In the genomic region with DNA sequence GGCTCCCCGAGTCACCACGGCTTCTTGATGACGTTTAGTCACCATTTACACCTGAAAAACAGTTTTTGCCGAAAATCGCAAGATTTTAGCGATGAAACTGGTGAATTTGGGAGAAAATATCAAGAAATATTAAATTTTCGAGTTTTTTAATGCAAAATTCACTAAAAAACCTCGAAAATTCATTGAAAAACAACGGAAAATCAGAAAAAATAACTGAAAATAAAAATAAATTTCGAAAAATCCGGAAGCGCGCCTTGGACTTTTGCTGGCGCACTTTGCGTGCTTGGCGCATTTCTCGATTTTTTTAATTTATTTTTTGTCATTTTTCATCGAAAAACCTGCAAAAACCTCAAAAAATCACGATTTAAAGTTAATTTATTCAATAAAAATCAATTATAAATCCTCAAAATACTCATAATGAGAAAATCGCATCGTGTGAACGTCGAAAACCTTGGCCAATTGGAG, we compare ENCODE assay signal across 3 worm cellular contexts.
TF ChIP-seq lines count a peak whose summit lies in the region.

Gene emb-4, minus strand, starts transcription at position 51 of the 465 bp plus-strand sequence.

TF ChIP-seq in whole organism, L1 larva, 84 proteins besides CTCF, POLR2A, EP300 and RAD21 (continued from another document and continues in another):
- TF ChIP-seq nhr-11 (tag; optimal IDR thresholded peaks at IDR 0.05; lab: Kevin White, UChicago), result no peak
- TF ChIP-seq swsn-7 (tag; optimal IDR thresholded peaks at IDR 0.05; lab: Kevin White, UChicago), result peak; percentile 69
- no peak for TF ChIP-seq egl-13 (tag; optimal IDR thresholded peaks at IDR 0.05; lab: Kevin White, UChicago)
- no peak for TF ChIP-seq elt-2 (tag; optimal IDR thresholded peaks at IDR 0.05; lab: Kevin White, UChicago)
- TF ChIP-seq hlh-4 (tag; optimal IDR thresholded peaks at IDR 0.05; lab: Kevin White, UChicago), result no peak
- no peak for TF ChIP-seq efl-3 (GFP tag; optimal IDR thresholded peaks at IDR 0.05; lab: Kevin White, UChicago)
- TF ChIP-seq sox-4 (tag; optimal IDR thresholded peaks at IDR 0.05; lab: Kevin White, UChicago), result peak; percentile 21
- TF ChIP-seq lin-13 (GFP tag; optimal IDR thresholded peaks at IDR 0.05; lab: Kevin White, UChicago), result no peak
- no peak for TF ChIP-seq Y116A8C.19 (tag; optimal IDR thresholded peaks at IDR 0.05; lab: Kevin White, UChicago; ENCODE audit: borderline replicate concordance)
- TF ChIP-seq blmp-1 (tag; optimal IDR thresholded peaks at IDR 0.05; lab: Kevin White, UChicago), result peak; percentile 26
- TF ChIP-seq nhr-12 (tag; optimal IDR thresholded peaks at IDR 0.05; lab: Kevin White, UChicago), result no peak
- peak; percentile 37 to 69 (median 65) for TF ChIP-seq ceh-82 (tag; optimal IDR thresholded peaks at IDR 0.05; lab: Kevin White, UChicago)
- no peak for TF ChIP-seq unc-62 (GFP tag; optimal IDR thresholded peaks at IDR 0.05; lab: Kevin White, UChicago)
- no peak for TF ChIP-seq ama-1 (optimal IDR thresholded peaks at IDR 0.05; lab: Kevin White, UChicago)
- TF ChIP-seq nhr-90 (tag; optimal IDR thresholded peaks at IDR 0.05; lab: Kevin White, UChicago; ENCODE audit: poor library complexity), result peak; percentile 31
- no peak for TF ChIP-seq vab-15 (tag; optimal IDR thresholded peaks at IDR 0.05; lab: Kevin White, UChicago)
- TF ChIP-seq lin-35 (GFP tag; optimal IDR thresholded peaks at IDR 0.05; lab: Kevin White, UChicago), result peak; percentile 57 to 61
- peak in 2 of 6 experiments; percentile 5 to 9 for TF ChIP-seq elt-3 (tag; optimal IDR thresholded peaks at IDR 0.05; lab: Kevin White, UChicago)
- peak; percentile 58 for TF ChIP-seq irx-1 (tag; optimal IDR thresholded peaks at IDR 0.05; lab: Kevin White, UChicago)
- no peak for TF ChIP-seq sptf-1 (tag; optimal IDR thresholded peaks at IDR 0.05; lab: Kevin White, UChicago)
- no peak for TF ChIP-seq ceh-8 (GFP tag; optimal IDR thresholded peaks at IDR 0.05; lab: Kevin White, UChicago)
- no peak for TF ChIP-seq nhr-71 (tag; optimal IDR thresholded peaks at IDR 0.05; lab: Kevin White, UChicago)
- TF ChIP-seq nhr-20 (tag; optimal IDR thresholded peaks at IDR 0.05; lab: Kevin White, UChicago), result peak; percentile 65
- no peak for TF ChIP-seq mef-2 (tag; optimal IDR thresholded peaks at IDR 0.05; lab: Kevin White, UChicago)
- TF ChIP-seq nhr-47 (tag; optimal IDR thresholded peaks at IDR 0.05; lab: Kevin White, UChicago), result peak; percentile 76
- TF ChIP-seq lir-3 (tag; optimal IDR thresholded peaks at IDR 0.05; lab: Kevin White, UChicago; ENCODE audit: poor library complexity), result no peak
- peak; percentile 3 for TF ChIP-seq aly-2 (tag; optimal IDR thresholded peaks at IDR 0.05; lab: Kevin White, UChicago)
- no peak for TF ChIP-seq mdl-1 (tag; optimal IDR thresholded peaks at IDR 0.05; lab: Kevin White, UChicago)
- TF ChIP-seq fkh-8 (tag; optimal IDR thresholded peaks at IDR 0.05; lab: Kevin White, UChicago), result peak; percentile 41
- no peak for TF ChIP-seq grh-1 (GFP tag; IDR thresholded peaks at IDR 0.05; lab: Robert Waterston, UW)
- no peak for TF ChIP-seq sup-37 (GFP tag; optimal IDR thresholded peaks at IDR 0.05; lab: Kevin White, UChicago)
- peak; percentile 15 for TF ChIP-seq unc-130 (tag; optimal IDR thresholded peaks at IDR 0.05; lab: Kevin White, UChicago)
- peak in 1 of 2 experiments; percentile 35 for TF ChIP-seq ztf-11 (tag; optimal IDR thresholded peaks at IDR 0.05; lab: Kevin White, UChicago)
- TF ChIP-seq C16A3.4 (tag; optimal IDR thresholded peaks at IDR 0.05; lab: Kevin White, UChicago), result peak; percentile 17
- peak; percentile 30 to 65 for TF ChIP-seq efl-1 (optimal IDR thresholded peaks at IDR 0.05; lab: Kevin White, UChicago)
- peak; percentile 74 to 96 for TF ChIP-seq efl-1 (GFP tag; optimal IDR thresholded peaks at IDR 0.05 in 1 of 2; lab: Kevin White, UChicago)
- peak; percentile 55 for TF ChIP-seq skn-1 (tag; optimal IDR thresholded peaks at IDR 0.05; lab: Kevin White, UChicago)
- no peak for TF ChIP-seq ces-1 (GFP tag; optimal IDR thresholded peaks at IDR 0.05; lab: Kevin White, UChicago)
- TF ChIP-seq lin-39 (tag; optimal IDR thresholded peaks at IDR 0.05; lab: Kevin White, UChicago), result peak; percentile 31
- no peak for TF ChIP-seq ceh-88 (GFP tag; IDR thresholded peaks at IDR 0.05; lab: Robert Waterston, UW)
- no peak for TF ChIP-seq lin-14 (GFP tag; optimal IDR thresholded peaks at IDR 0.05; lab: Kevin White, UChicago)
- TF ChIP-seq tbx-2 (tag; optimal IDR thresholded peaks at IDR 0.05; lab: Kevin White, UChicago), result peak; percentile 64

TF ChIP-seq in whole organism, L3 larva, 47 proteins besides CTCF, POLR2A, EP300 and RAD21 (continued from another document):
- no peak for TF ChIP-seq ceh-9 (tag; optimal IDR thresholded peaks at IDR 0.05; lab: Kevin White, UChicago)
- TF ChIP-seq nhr-12 (tag; optimal IDR thresholded peaks at IDR 0.05; lab: Kevin White, UChicago), result no peak
TF ChIP-seq in whole organism, L3 larva: peak in this region for 8.

TF ChIP-seq in whole organism, L4 larva, 104 proteins besides CTCF, POLR2A, EP300 and RAD21 (continued from another document):
- TF ChIP-seq Y105C5A.15 (GFP tag; IDR thresholded peaks at IDR 0.05; lab: Robert Waterston, UW) (no peak), aha-1 (tag; lab: Kevin White, UChicago) (peak; percentile 13), hif-1 (tag; optimal IDR thresholded peaks at IDR 0.05; lab: Kevin White, UChicago) (no peak), T20F7.1 (GFP tag; optimal IDR thresholded peaks at IDR 0.05; lab: Kevin White, UChicago) (no peak), zfp-2 (tag; optimal IDR thresholded peaks at IDR 0.05; lab: Kevin White, UChicago) (no peak), snpc-1.2 (GFP tag; IDR thresholded peaks at IDR 0.05; lab: Robert Waterston, UW) (no peak), hlh-11 (tag; optimal IDR thresholded peaks at IDR 0.05; lab: Kevin White, UChicago) (peak; percentile 9), ztf-7 (tag; optimal IDR thresholded peaks at IDR 0.05; lab: Kevin White, UChicago) (no peak), set-16 (GFP tag; IDR thresholded peaks at IDR 0.05; lab: Robert Waterston, UW) (no peak), egl-43 (GFP tag; IDR thresholded peaks at IDR 0.05; lab: Robert Waterston, UW) (no peak), spr-3 (GFP tag; optimal IDR thresholded peaks at IDR 0.05; lab: Kevin White, UChicago) (no peak), lin-1 (GFP tag; IDR thresholded peaks at IDR 0.05; lab: Robert Waterston, UW) (no peak), daf-8 (GFP tag; IDR thresholded peaks at IDR 0.05; lab: Robert Waterston, UW) (no peak), nhr-76 (tag; optimal IDR thresholded peaks at IDR 0.05; lab: Kevin White, UChicago) (no peak), nhr-48 (tag; optimal IDR thresholded peaks at IDR 0.05; lab: Kevin White, UChicago) (no peak), madf-5 (GFP tag; IDR thresholded peaks at IDR 0.05; lab: Robert Waterston, UW) (no peak), unc-62 (GFP tag; optimal IDR thresholded peaks at IDR 0.05 in 1 of 2; lab: Kevin White, UChicago) (peak in 1 of 2 experiments; percentile 44), unc-62 (tag; optimal IDR thresholded peaks at IDR 0.05; lab: Kevin White, UChicago) (no peak), zip-2 (tag; optimal IDR thresholded peaks at IDR 0.05; lab: Kevin White, UChicago) (no peak), spr-1 (tag; optimal IDR thresholded peaks at IDR 0.05; lab: Kevin White, UChicago) (no peak), lin-29 (GFP tag; IDR thresholded peaks at IDR 0.05; lab: Robert Waterston, UW) (no peak), mdl-1 (tag; optimal IDR thresholded peaks at IDR 0.05; lab: Kevin White, UChicago) (no peak), dpl-1 (GFP tag; optimal IDR thresholded peaks at IDR 0.05; lab: Kevin White, UChicago) (peak; percentile 72), snpc-4 (tag; optimal IDR thresholded peaks at IDR 0.05; lab: Kevin White, UChicago) (no peak), mes-2 (tag; optimal IDR thresholded peaks at IDR 0.05; lab: Kevin White, UChicago; ENCODE audit: poor library complexity, severe bottlenecking) (peak; percentile 71), lin-39 (tag; optimal IDR thresholded peaks at IDR 0.05; lab: Kevin White, UChicago) (no peak), ama-1 (optimal IDR thresholded peaks at IDR 0.05; lab: Kevin White, UChicago) (peak; percentile 47), lir-3 (tag; optimal IDR thresholded peaks at IDR 0.05; lab: Kevin White, UChicago) (no peak), vab-7 (GFP tag; IDR thresholded peaks at IDR 0.05; lab: Robert Waterston, UW) (no peak), daf-19 (GFP tag; conservative IDR thresholded peaks at IDR 0.05; lab: Robert Waterston, UW) (no peak), F10B5.3 (tag; optimal IDR thresholded peaks at IDR 0.05; lab: Kevin White, UChicago) (no peak), pha-4 (GFP tag; IDR thresholded peaks at IDR 0.05; lab: Robert Waterston, UW) (no peak), pha-4 (tag; optimal IDR thresholded peaks at IDR 0.05; lab: Kevin White, UChicago) (no peak), ceh-32 (tag; optimal IDR thresholded peaks at IDR 0.05; lab: Kevin White, UChicago; ENCODE audit: poor library complexity) (no peak), rbr-2 (tag; optimal IDR thresholded peaks at IDR 0.05; lab: Kevin White, UChicago) (peak; percentile 22), F49E8.2 (tag; optimal IDR thresholded peaks at IDR 0.05; lab: Kevin White, UChicago; ENCODE audit: borderline replicate concordance) (no peak), gei-8 (GFP tag; optimal IDR thresholded peaks at IDR 0.05; lab: Kevin White, UChicago) (no peak), mep-1 (tag; optimal IDR thresholded peaks at IDR 0.05; lab: Kevin White, UChicago) (peak; percentile 43), dve-1 (tag; optimal IDR thresholded peaks at IDR 0.05; lab: Kevin White, UChicago; ENCODE audit: insufficient read depth) (peak; percentile 37), F37D6.2 (tag; optimal IDR thresholded peaks at IDR 0.05; lab: Kevin White, UChicago) (no peak), aly-2 (tag; optimal IDR thresholded peaks at IDR 0.05; lab: Kevin White, UChicago) (no peak), fos-1 (tag; optimal IDR thresholded peaks at IDR 0.05; lab: Kevin White, UChicago) (no peak), mxl-2 (GFP tag; conservative IDR thresholded peaks at IDR 0.05; lab: Robert Waterston, UW) (no peak), jun-1 (tag; optimal IDR thresholded peaks at IDR 0.05; lab: Kevin White, UChicago) (no peak), pqm-1 (tag; optimal IDR thresholded peaks at IDR 0.05; lab: Kevin White, UChicago) (no peak), ZK546.5 (tag; optimal IDR thresholded peaks at IDR 0.05; lab: Kevin White, UChicago) (no peak), F44E2.7 (GFP tag; IDR thresholded peaks at IDR 0.05; lab: Robert Waterston, UW) (no peak), arid-1 (GFP tag; conservative IDR thresholded peaks at IDR 0.05; lab: Robert Waterston, UW) (no peak), ceh-82 (tag; optimal IDR thresholded peaks at IDR 0.05; lab: Kevin White, UChicago) (no peak), Y48G9A.11 (GFP tag; IDR thresholded peaks at IDR 0.05; lab: Robert Waterston, UW) (no peak), tag-97 (GFP tag; IDR thresholded peaks at IDR 0.05; lab: Robert Waterston, UW) (no peak), Y75B8A.6 (GFP tag; IDR thresholded peaks at IDR 0.05; lab: Robert Waterston, UW) (no peak), T26A8.4 (GFP tag; IDR thresholded peaks at IDR 0.05; lab: Robert Waterston, UW) (0 out of 2 replicates have a peak, but pooled peaks have one; percentile 34), daf-16 (GFP tag; optimal IDR thresholded peaks at IDR 0.05; lab: Kevin White, UChicago) (no peak), daf-16 (tag; optimal IDR thresholded peaks at IDR 0.05; lab: Kevin White, UChicago) (no peak), dmd-6 (GFP tag; IDR thresholded peaks at IDR 0.05; lab: Robert Waterston, UW) (peak; percentile 37), hmg-1.1 (GFP tag; IDR thresholded peaks at IDR 0.05; lab: Robert Waterston, UW) (no peak), nhr-11 (tag; optimal IDR thresholded peaks at IDR 0.05; lab: Kevin White, UChicago) (no peak), lsy-2 (tag; optimal IDR thresholded peaks at IDR 0.05; lab: Kevin White, UChicago) (peak in 1 of 2 experiments; percentile 65), unc-39 (tag; optimal IDR thresholded peaks at IDR 0.05; lab: Kevin White, UChicago) (no peak), hlh-30 (tag; optimal IDR thresholded peaks at IDR 0.05; lab: Kevin White, UChicago; ENCODE audit: insufficient read depth) (peak; percentile 11), nhr-10 (tag; optimal IDR thresholded peaks at IDR 0.05; lab: Kevin White, UChicago) (no peak), ceh-28 (tag; optimal IDR thresholded peaks at IDR 0.05; lab: Kevin White, UChicago) (no peak), nhr-102 (tag; optimal IDR thresholded peaks at IDR 0.05; lab: Kevin White, UChicago) (peak; percentile 1), nhr-42 (GFP tag; IDR thresholded peaks at IDR 0.05; lab: Robert Waterston, UW) (no peak), nhr-25 (tag; optimal IDR thresholded peaks at IDR 0.05; lab: Kevin White, UChicago; ENCODE audit: borderline replicate concordance, insufficient read depth) (no peak), ceh-44 (GFP tag; IDR thresholded peaks at IDR 0.05; lab: Robert Waterston, UW) (no peak)
